Worm (Caenorhabditis elegans) whole organism, L3 larva: ENCODE measurements around the gene F14H12.3.
"Not testable (repeated sequence)": the region's sequence is repeated elsewhere in the genome, so short reads cannot be mapped to it uniquely, and the experiment has no call there.

Source experiments
- R02D3.7 ChIP-seq: fragments of 150-350 bp; optimal IDR thresholded peaks from 2 replicates; lab custom pipeline; 2014; ENCODE audit warnings: missing biosample characterization, missing genetic modification characterization
- ZK546.5 ChIP-seq: sonication (generic microtip); optimal IDR thresholded peaks from 2 replicates; lab custom pipeline; 2017; ENCODE audit warnings: missing biosample characterization, missing genetic modification characterization
- ama-1 ChIP-seq: fragments of 150-350 bp; optimal IDR thresholded peaks from 2 replicates; lab custom pipeline; 2018
- ceh-28 ChIP-seq: fragments of 150-350 bp; optimal IDR thresholded peaks from 2 replicates; lab custom pipeline; 2014; ENCODE audit warnings: missing biosample characterization, missing genetic modification reagents, missing genetic modification characterization
- ceh-82 ChIP-seq: fragments of 150-350 bp; optimal IDR thresholded peaks from 2 replicates; lab custom pipeline; 2014; ENCODE audit warnings: missing biosample characterization, missing genetic modification characterization
- daf-12 ChIP-seq: fragments of 150-350 bp; optimal IDR thresholded peaks from 2 replicates; lab custom pipeline; 2014; ENCODE audit warnings: missing biosample characterization, missing genetic modification reagents, missing genetic modification characterization
- egl-27 ChIP-seq: sonication (generic microtip); optimal IDR thresholded peaks from 4 replicates; lab custom pipeline; 2017; ENCODE audit warnings: missing biosample characterization, missing genetic modification reagents, missing genetic modification characterization
- elt-1 ChIP-seq: fragments of 150-350 bp; optimal IDR thresholded peaks from 2 replicates; lab custom pipeline; 2014; ENCODE audit warnings: missing biosample characterization, missing genetic modification characterization
- elt-3 ChIP-seq, 3 experiments: fragments of 150-350 bp in 1 of 3; sonication (generic microtip) in 2 of 3; optimal IDR thresholded peaks; 2 replicates in 2 of 3; 4 replicates in 1 of 3; lab custom pipeline; 2014 to 2017; ENCODE audit warnings: missing biosample characterization in 3 of 3, missing genetic modification characterization in 3 of 3
- fkh-10 ChIP-seq: sonication (generic microtip); optimal IDR thresholded peaks from 2 replicates; lab custom pipeline; 2017; ENCODE audit warnings: missing biosample characterization, missing genetic modification reagents, missing genetic modification characterization
- fkh-2 ChIP-seq: fragments of 150-350 bp; optimal IDR thresholded peaks from 2 replicates; lab custom pipeline; 2014; ENCODE audit warnings: missing biosample characterization, missing genetic modification reagents, missing genetic modification characterization
- fos-1 ChIP-seq: fragments of 150-350 bp; optimal IDR thresholded peaks from 2 replicates; lab custom pipeline; 2014; ENCODE audit warnings: missing biosample characterization, missing genetic modification characterization
- hmg-11 ChIP-seq: sonication (generic microtip); optimal IDR thresholded peaks from 2 replicates; lab custom pipeline; 2016; ENCODE audit warnings: missing genetic modification characterization, missing compliant biosample characterization
- jun-1 ChIP-seq: fragments of 150-350 bp; optimal IDR thresholded peaks from 2 replicates; lab custom pipeline; 2014; ENCODE audit warnings: missing biosample characterization, missing genetic modification reagents, missing genetic modification characterization
- lin-15B ChIP-seq: fragments of 150-350 bp; optimal IDR thresholded peaks from 2 replicates; lab custom pipeline; 2014; ENCODE audit warnings: missing biosample characterization, missing genetic modification characterization
- lin-39 ChIP-seq: fragments of 150-350 bp; optimal IDR thresholded peaks from 2 replicates; lab custom pipeline; 2018; ENCODE audit warnings: missing biosample characterization, missing genetic modification reagents, missing genetic modification characterization
- mml-1 ChIP-seq: fragments of 150-350 bp; sonication (generic microtip); optimal IDR thresholded peaks from 3 replicates; lab custom pipeline; 2014; ENCODE audit warnings: missing biosample characterization, missing genetic modification characterization
- nfya-1 ChIP-seq: sonication (generic microtip); optimal IDR thresholded peaks from 2 replicates; lab custom pipeline; 2017; ENCODE audit warnings: missing genetic modification characterization, mild to moderate bottlenecking, missing compliant biosample characterization, antibody characterized with exemption, moderate library complexity; ENCODE audit not compliant: insufficient read depth
- nhr-11 ChIP-seq: fragments of 150-350 bp; optimal IDR thresholded peaks from 2 replicates; lab custom pipeline; 2014; ENCODE audit warnings: missing biosample characterization, missing genetic modification characterization
- nhr-12 ChIP-seq: fragments of 150-350 bp; optimal IDR thresholded peaks from 2 replicates; lab custom pipeline; 2014; ENCODE audit warnings: missing biosample characterization, missing genetic modification characterization
- nhr-23 ChIP-seq: fragments of 150-350 bp; optimal IDR thresholded peaks from 2 replicates; lab custom pipeline; 2014; ENCODE audit warnings: missing biosample characterization, missing genetic modification reagents, missing genetic modification characterization
- nhr-25 ChIP-seq: sonication (generic microtip); optimal IDR thresholded peaks from 2 replicates; lab custom pipeline; 2017; ENCODE audit warnings: missing biosample characterization, missing genetic modification characterization
- nhr-28 ChIP-seq: fragments of 150-350 bp; optimal IDR thresholded peaks from 2 replicates; lab custom pipeline; 2014; ENCODE audit warnings: missing biosample characterization, missing genetic modification characterization
- nhr-76 ChIP-seq: fragments of 150-350 bp; sonication (generic microtip); optimal IDR thresholded peaks from 5 replicates; lab custom pipeline; 2014; ENCODE audit warnings: missing biosample characterization, missing genetic modification characterization
- pha-4 ChIP-seq: fragments of 150-350 bp; optimal IDR thresholded peaks from 2 replicates; lab custom pipeline; 2014; ENCODE audit warnings: missing biosample characterization, missing genetic modification reagents, missing genetic modification characterization
- pqm-1 ChIP-seq: fragments of 150-350 bp; optimal IDR thresholded peaks from 2 replicates; lab custom pipeline; 2017; ENCODE audit warnings: missing biosample characterization, missing genetic modification characterization, inconsistent platforms
- skn-1 ChIP-seq: fragments of 150-350 bp; optimal IDR thresholded peaks from 2 replicates; lab custom pipeline; 2014; ENCODE audit warnings: missing biosample characterization, missing genetic modification characterization
- snpc-4 ChIP-seq: fragments of 150-350 bp; optimal IDR thresholded peaks from 2 replicates; lab custom pipeline; 2014; ENCODE audit warnings: missing biosample characterization, missing genetic modification characterization
- tbx-2 ChIP-seq: sonication (generic microtip); optimal IDR thresholded peaks from 2 replicates; lab custom pipeline; 2016; ENCODE audit warnings: mild to moderate bottlenecking, missing genetic modification characterization, missing compliant biosample characterization
- unc-39 ChIP-seq: sonication (generic microtip); optimal IDR thresholded peaks from 4 replicates; lab custom pipeline; 2017; ENCODE audit warnings: missing biosample characterization, missing genetic modification characterization
- unc-62 ChIP-seq: fragments of 150-350 bp; sonication (generic microtip); optimal IDR thresholded peaks from 4 replicates; lab custom pipeline; 2014; ENCODE audit warnings: missing biosample characterization, missing genetic modification reagents, missing genetic modification characterization
- zag-1 ChIP-seq: fragments of 150-350 bp; optimal IDR thresholded peaks from 2 replicates; lab custom pipeline; 2014; ENCODE audit warnings: missing biosample characterization, missing genetic modification characterization
- ztf-11 ChIP-seq: fragments of 150-350 bp; optimal IDR thresholded peaks from 2 replicates; lab custom pipeline; 2014; ENCODE audit warnings: missing biosample characterization, missing genetic modification characterization
- ztf-4 ChIP-seq: fragments of 150-350 bp; optimal IDR thresholded peaks from 2 replicates; lab custom pipeline; 2014; ENCODE audit warnings: missing biosample characterization, missing genetic modification characterization

F14H12.3 gene

ce11 chrX:4339332-4339731 lies 4.7 kb upstream of the F14H12.3 start, which contains the start of gene cst-1:
TSS of gene cst-1 (plus strand) at chrX:4339632.
- TF ChIP-seq mml-1; egl-27 (tag; lab: Kevin White, UChicago); jun-1 (tag; lab: Kevin White, UChicago): not testable (repeated sequence)

DNA sequence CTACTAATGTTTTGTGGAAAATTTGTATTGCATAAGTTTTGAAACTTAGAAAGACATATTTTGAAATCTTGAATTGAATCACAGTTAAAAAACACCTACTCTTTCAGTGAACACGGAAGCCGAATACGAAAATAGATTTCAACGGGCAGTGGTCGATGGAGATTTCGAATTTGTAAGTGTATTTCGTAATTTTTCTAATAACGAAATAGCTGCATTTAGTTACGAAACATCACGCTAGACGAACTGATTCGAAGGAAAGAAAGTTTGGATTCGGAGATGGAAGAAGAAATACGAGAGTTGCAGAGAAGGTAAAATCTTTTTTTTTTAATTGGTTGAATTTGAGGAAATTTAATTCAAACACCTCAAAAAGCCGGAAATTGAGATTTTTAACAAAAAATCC lies 1.3 kb upstream of the F14H12.3 start:
- TF ChIP-seq fkh-10 (GFP tag; lab: Kevin White, UChicago) (no peak), daf-12 (tag; lab: Kevin White, UChicago) (no peak), fos-1 (tag; lab: Kevin White, UChicago) (no peak), ztf-4 (tag; lab: Kevin White, UChicago) (no peak), R02D3.7 (tag; lab: Kevin White, UChicago) (no peak), nhr-28 (tag; lab: Kevin White, UChicago) (no peak), pha-4 (tag; lab: Kevin White, UChicago) (no peak), nhr-76 (tag; lab: Kevin White, UChicago) (no peak), egl-27 (tag; lab: Kevin White, UChicago) (no peak), pqm-1 (tag; lab: Kevin White, UChicago) (no peak), nhr-25 (tag; lab: Kevin White, UChicago) (no peak), hmg-11 (tag; lab: Kevin White, UChicago) (no peak), ZK546.5 (tag; lab: Kevin White, UChicago) (no peak), lin-39 (tag; lab: Kevin White, UChicago) (no peak), unc-39 (tag; lab: Kevin White, UChicago) (no peak), elt-1 (no peak), ceh-82 (tag; lab: Kevin White, UChicago) (no peak), fkh-2 (no peak), snpc-4 (no peak)

- TF ChIP-seq elt-3 (tag; optimal IDR thresholded peaks at IDR 0.05; lab: Kevin White, UChicago) (no peak), fkh-10 (GFP tag; lab: Kevin White, UChicago) (no peak), ZK546.5 (tag; lab: Kevin White, UChicago) (no peak), zag-1 (tag; lab: Kevin White, UChicago) (no peak), tbx-2 (tag; lab: Kevin White, UChicago) (no peak), ztf-11 (no peak), ztf-4 (tag; lab: Kevin White, UChicago) (no peak), ceh-28 (tag; lab: Kevin White, UChicago) (no peak)
- TF ChIP-seq, all 47 proteins: peak for 0
Measured at ce11 chrX:4350198-4350597, 6.2 kb downstream of the F14H12.3 start, which contains the start of gene F14H12.2. TSS of gene F14H12.2 (plus strand) at chrX:4350498.

DNA sequence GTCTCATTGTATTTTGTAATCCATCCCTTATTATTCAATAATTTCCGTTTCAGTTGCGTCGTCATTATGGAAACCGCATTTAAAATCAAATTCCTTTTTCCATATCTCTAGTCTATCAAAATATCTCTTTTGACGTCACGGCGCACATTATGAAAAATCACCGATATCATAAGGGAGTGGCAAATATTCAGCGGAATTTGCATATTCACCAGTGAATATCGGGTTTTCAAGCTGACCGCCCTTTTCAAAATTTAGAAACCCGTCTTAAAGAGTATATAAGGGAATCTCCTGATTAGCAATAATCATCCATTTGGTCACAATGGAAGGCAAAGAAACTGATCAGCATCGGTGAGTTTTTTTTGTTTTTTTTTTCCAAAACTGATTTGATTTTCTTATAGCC lies 9.3 kb downstream of the F14H12.3 start, which contains the start of gene col-165:
Gene col-165, plus strand, starts transcription at position 301 of the 400 bp plus-strand sequence.
- TF ChIP-seq snpc-4 (no peak), elt-3 (tag; optimal IDR thresholded peaks at IDR 0.05; lab: Kevin White, UChicago) (no peak), ama-1 (lab: Kevin White, UChicago) (no peak), nhr-23 (tag; lab: Kevin White, UChicago) (no peak), unc-62 (GFP tag; lab: Kevin White, UChicago) (no peak), pqm-1 (tag; lab: Kevin White, UChicago) (no peak), skn-1 (tag; lab: Kevin White, UChicago) (no peak), lin-39 (tag; lab: Kevin White, UChicago) (no peak), lin-15B (tag; lab: Kevin White, UChicago) (no peak), daf-12 (tag; lab: Kevin White, UChicago) (no peak), nhr-11 (tag; lab: Kevin White, UChicago) (no peak), zag-1 (tag; lab: Kevin White, UChicago) (no peak)

DNA sequence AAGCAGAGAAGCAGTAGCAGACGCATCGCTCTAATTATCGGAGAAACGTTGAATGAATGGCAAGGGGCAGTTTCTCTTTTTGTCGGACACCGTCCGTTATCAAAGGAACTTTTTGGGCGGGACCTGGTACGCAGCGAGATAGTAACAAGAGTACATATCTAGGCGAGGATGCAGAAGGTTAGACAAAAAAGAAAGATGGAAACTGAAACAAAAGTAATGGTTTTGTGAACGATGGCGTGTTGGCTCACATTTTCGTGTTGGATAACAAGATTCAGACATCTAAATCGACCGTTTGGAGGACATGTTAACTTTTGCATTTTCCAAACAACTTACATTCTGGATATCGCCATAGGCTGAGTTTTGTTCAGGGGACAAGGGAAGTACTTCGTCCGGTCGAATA lies 13.5 kb downstream of the F14H12.3 start, which contains the start of gene F14H12.6:
Gene F14H12.6, minus strand, starts transcription at position 101 of the 400 bp plus-strand sequence.
- TF ChIP-seq nhr-12 (no peak), nfya-1 (tag; lab: Kevin White, UChicago) (no peak)
- TF ChIP-seq, all 47 proteins: peak for 0
